Fruit fly (Drosophila melanogaster): Measurements from ENCODE around the gene CG15564.

CG15564 gene

dm6 chr3R:31248245-31248644, 13.1 kb upstream of the CG15564 start:
- no peak for TF ChIP-seq Pif1B (GFP tag; optimal IDR thresholded peaks at IDR 0.05)
- no peak for TF ChIP-seq CG10348 (GFP tag; IDR thresholded peaks at IDR 0.05)
- no peak for TF ChIP-seq Ets98B (GFP tag; IDR thresholded peaks at IDR 0.05)
- no peak for TF ChIP-seq CG32121 (GFP tag; IDR thresholded peaks at IDR 0.05)
- no peak for TF ChIP-seq CG4496 (GFP tag; IDR thresholded peaks at IDR 0.05)
- TF ChIP-seq CG13204 (GFP tag; optimal IDR thresholded peaks at IDR 0.05): no peak
- TF ChIP-seq Snoo (tag; optimal IDR thresholded peaks at IDR 0.05): no peak
- no peak for TF ChIP-seq CG17806 (tag; optimal IDR thresholded peaks at IDR 0.05)
- no peak for TF ChIP-seq CG14655 (GFP tag; optimal IDR thresholded peaks at IDR 0.05)
- no peak for TF ChIP-seq CG12605 (GFP tag; IDR thresholded peaks at IDR 0.05)

dm6 chr3R:31247281-31247995, 12.3 kb upstream of the CG15564 start:
- no peak for TF ChIP-seq CG12605 (GFP tag; IDR thresholded peaks at IDR 0.05)
- peak; percentile 52 for TF ChIP-seq CG8301 (tag; optimal IDR thresholded peaks at IDR 0.05)
- peak; percentile 58 for TF ChIP-seq Pif1A (GFP tag; optimal IDR thresholded peaks at IDR 0.05)
- TF ChIP-seq Ets98B (GFP tag; IDR thresholded peaks at IDR 0.05): peak; percentile 40; the same call in 1 of the 2 replicates
- TF ChIP-seq Pif1B (GFP tag; optimal IDR thresholded peaks at IDR 0.05): peak; percentile 60
- TF ChIP-seq CG32121 (GFP tag; IDR thresholded peaks at IDR 0.05): peak; percentile 22; the same call in 1 of the 2 replicates
- peak; percentile 58; the same call in 2 of the 3 replicates for TF ChIP-seq CG4496 (GFP tag; IDR thresholded peaks at IDR 0.05)
- peak; percentile 74 for TF ChIP-seq Snoo (tag; optimal IDR thresholded peaks at IDR 0.05)
- TF ChIP-seq gl (tag; optimal IDR thresholded peaks at IDR 0.05): no peak
- peak; percentile 15 for TF ChIP-seq CG14655 (GFP tag; optimal IDR thresholded peaks at IDR 0.05)
- no peak for TF ChIP-seq CG13204 (GFP tag; optimal IDR thresholded peaks at IDR 0.05)
- peak; percentile 65; the same call in 2 of the 3 replicates for TF ChIP-seq fd96Ca (GFP tag; IDR thresholded peaks at IDR 0.05)

dm6 chr3R:31245785-31246184, 10.6 kb upstream of the CG15564 start:
- TF ChIP-seq gl (tag; optimal IDR thresholded peaks at IDR 0.05) (no peak), CG9948 (tag; optimal IDR thresholded peaks at IDR 0.05) (no peak), CG15710 (tag; optimal IDR thresholded peaks at IDR 0.05) (no peak), CG13204 (GFP tag; optimal IDR thresholded peaks at IDR 0.05) (no peak), Snoo (tag; optimal IDR thresholded peaks at IDR 0.05) (no peak), EcR (GFP tag; optimal IDR thresholded peaks at IDR 0.05) (no peak), Pif1B (GFP tag; optimal IDR thresholded peaks at IDR 0.05) (no peak), CG34367 (tag; optimal IDR thresholded peaks at IDR 0.05) (no peak), CG8159 (tag; optimal IDR thresholded peaks at IDR 0.05) (no peak)

- TF ChIP-seq CG4496 (GFP tag; IDR thresholded peaks at IDR 0.05) (peak; percentile 83), D1 (tag; optimal IDR thresholded peaks at IDR 0.05) (no peak), rn (GFP tag; IDR thresholded peaks at IDR 0.05) (no peak), CG17806 (tag; optimal IDR thresholded peaks at IDR 0.05) (no peak), Pif1B (GFP tag; optimal IDR thresholded peaks at IDR 0.05) (no peak), CG12605 (GFP tag; IDR thresholded peaks at IDR 0.05) (peak; percentile 30; the same call in 1 of the 2 replicates), gl (tag; optimal IDR thresholded peaks at IDR 0.05) (no peak), Snoo (tag; optimal IDR thresholded peaks at IDR 0.05) (no peak), EcR (GFP tag; optimal IDR thresholded peaks at IDR 0.05) (no peak), CG8301 (tag; optimal IDR thresholded peaks at IDR 0.05) (no peak), CG32121 (GFP tag; IDR thresholded peaks at IDR 0.05) (peak; percentile 75), Pif1A (GFP tag; optimal IDR thresholded peaks at IDR 0.05) (peak; percentile 10), CG8159 (tag; optimal IDR thresholded peaks at IDR 0.05) (no peak), CG13204 (GFP tag; optimal IDR thresholded peaks at IDR 0.05) (no peak), CG34367 (tag; optimal IDR thresholded peaks at IDR 0.05) (no peak), fd96Ca (GFP tag; IDR thresholded peaks at IDR 0.05) (peak; percentile 78), Ets98B (GFP tag; IDR thresholded peaks at IDR 0.05) (peak; percentile 80), CG15710 (tag; optimal IDR thresholded peaks at IDR 0.05) (no peak), CG9948 (tag; optimal IDR thresholded peaks at IDR 0.05) (no peak), CG10348 (GFP tag; IDR thresholded peaks at IDR 0.05) (no peak), CG14655 (GFP tag; optimal IDR thresholded peaks at IDR 0.05) (no peak)
Measured at dm6 chr3R:31243079-31243668, 8.0 kb upstream of the CG15564 start.

dm6 chr3R:31241109-31241508, 5.9 kb upstream of the CG15564 start:
- TF ChIP-seq CG34367 (tag; optimal IDR thresholded peaks at IDR 0.05) (no peak), CG8301 (tag; optimal IDR thresholded peaks at IDR 0.05) (no peak), Ets98B (GFP tag; IDR thresholded peaks at IDR 0.05) (no peak), CG13204 (GFP tag; optimal IDR thresholded peaks at IDR 0.05) (no peak), gl (tag; optimal IDR thresholded peaks at IDR 0.05) (no peak), rn (GFP tag; IDR thresholded peaks at IDR 0.05) (no peak), CG8159 (tag; optimal IDR thresholded peaks at IDR 0.05) (no peak), fd96Ca (GFP tag; IDR thresholded peaks at IDR 0.05) (no peak)

dm6 chr3R:31240023-31240422, 4.9 kb upstream of the CG15564 start:
- TF ChIP-seq CG10348 (GFP tag; IDR thresholded peaks at IDR 0.05) (no peak), CG15710 (tag; optimal IDR thresholded peaks at IDR 0.05) (no peak), CG13204 (GFP tag; optimal IDR thresholded peaks at IDR 0.05) (no peak), D1 (tag; optimal IDR thresholded peaks at IDR 0.05) (no peak), CG4496 (GFP tag; IDR thresholded peaks at IDR 0.05) (no peak), Pif1A (GFP tag; optimal IDR thresholded peaks at IDR 0.05) (no peak), CG9948 (tag; optimal IDR thresholded peaks at IDR 0.05) (no peak), Pif1B (GFP tag; optimal IDR thresholded peaks at IDR 0.05) (no peak), CG8159 (tag; optimal IDR thresholded peaks at IDR 0.05) (no peak), CG32121 (GFP tag; IDR thresholded peaks at IDR 0.05) (no peak), CG17806 (tag; optimal IDR thresholded peaks at IDR 0.05) (no peak), gl (tag; optimal IDR thresholded peaks at IDR 0.05) (no peak), CG8301 (tag; optimal IDR thresholded peaks at IDR 0.05) (no peak), rn (GFP tag; IDR thresholded peaks at IDR 0.05) (no peak), CG14655 (GFP tag; optimal IDR thresholded peaks at IDR 0.05) (no peak), EcR (GFP tag; optimal IDR thresholded peaks at IDR 0.05) (no peak), Ets98B (GFP tag; IDR thresholded peaks at IDR 0.05) (no peak), CG34367 (tag; optimal IDR thresholded peaks at IDR 0.05) (no peak), fd96Ca (GFP tag; IDR thresholded peaks at IDR 0.05) (no peak)

Measured in whole organism, pupa.